Fruit fly (Drosophila melanogaster) whole organism, embryonic: ENCODE results near the gene Atox1.

ENCODE experiments used
- CG12769 ChIP-seq: fragments of 200-800 bp; sonication (Bioruptor generic); optimal IDR thresholded peaks from 2 replicates; lab custom pipeline; 2019; ENCODE audit warnings: missing biosample characterization, mild to moderate bottlenecking, missing genetic modification characterization, moderate library complexity
- CG15073 ChIP-seq: fragments of 200-800 bp; sonication (Bioruptor generic); optimal IDR thresholded peaks from 2 replicates; lab custom pipeline; 2016; ENCODE audit warnings: missing biosample characterization, missing genetic modification characterization
- CG2712 ChIP-seq: fragments of 200-800 bp; optimal IDR thresholded peaks from 3 replicates; lab custom pipeline; 2019; ENCODE audit warnings: missing biosample characterization, mild to moderate bottlenecking, missing genetic modification characterization, moderate library complexity
- CG34376 ChIP-seq: fragments of 200-800 bp; sonication (Bioruptor generic); optimal IDR thresholded peaks from 2 replicates; lab custom pipeline; 2018; ENCODE audit warnings: missing biosample characterization, mild to moderate bottlenecking, missing genetic modification characterization
- CG4282 ChIP-seq: fragments of 200-800 bp; sonication (Bioruptor generic); optimal IDR thresholded peaks from 2 replicates; lab custom pipeline; 2016; ENCODE audit warnings: missing biosample characterization, missing genetic modification characterization
- CG9437 ChIP-seq: fragments of 200-800 bp; sonication (Bioruptor generic); optimal IDR thresholded peaks from 2 replicates; lab custom pipeline; 2018; ENCODE audit warnings: missing biosample characterization, mild to moderate bottlenecking, missing genetic modification characterization
- Chrac-16 ChIP-seq: fragments of 200-800 bp; sonication (Bioruptor generic); optimal IDR thresholded peaks from 3 replicates; lab custom pipeline; 2016; ENCODE audit warnings: missing biosample characterization, missing genetic modification characterization
- al ChIP-seq: fragments of 200-800 bp; sonication (Bioruptor generic); IDR thresholded peaks from 2 replicates; pipeline ENCODE4 v1.3.6; 2022; ENCODE audit warnings: missing biosample characterization, missing genetic modification characterization
- bigmax ChIP-seq: fragments of 200-800 bp; sonication (Bioruptor generic); optimal IDR thresholded peaks from 2 replicates; lab custom pipeline; 2018; ENCODE audit warnings: missing biosample characterization, mild to moderate bottlenecking, missing genetic modification characterization
- chif ChIP-seq, 2 experiments: fragments of 200-800 bp; sonication (Bioruptor generic); optimal IDR thresholded peaks; 3 replicates each; lab custom pipeline; 2016; ENCODE audit warnings: missing biosample characterization in 2 of 2, missing genetic modification characterization in 2 of 2
- exex ChIP-seq: fragments of 200-800 bp; sonication (Bioruptor generic); optimal IDR thresholded peaks from 4 replicates; lab custom pipeline; 2018; ENCODE audit warnings: missing biosample characterization, mild to moderate bottlenecking, missing genetic modification characterization, moderate library complexity
- gcm ChIP-seq: fragments of 200-800 bp; sonication (Bioruptor generic); optimal IDR thresholded peaks from 2 replicates; lab custom pipeline; 2019; ENCODE audit warnings: missing biosample characterization, mild to moderate bottlenecking, missing genetic modification characterization, moderate library complexity
- h ChIP-seq: fragments of >200 bp; optimal IDR thresholded peaks from 2 replicates; lab custom pipeline; 2017
- kay ChIP-seq: fragments of 200-800 bp; sonication (Bioruptor generic); optimal IDR thresholded peaks from 2 replicates; lab custom pipeline; 2016; ENCODE audit warnings: missing biosample characterization, missing genetic modification characterization

- TF ChIP-seq Chrac-16 (GFP tag; lab: Kevin White, UChicago) (peak; percentile 87), kay (GFP tag; lab: Kevin White, UChicago) (peak; percentile 60), chif (GFP tag; optimal IDR thresholded peaks at IDR 0.05; lab: Kevin White, UChicago) (peak; percentile 54 to 91), CG2712 (tag; lab: Kevin White, UChicago) (peak; percentile 79), CG15073 (peak; percentile 47), h (lab: Kevin White, UChicago) (no peak), al (no peak), CG4282 (GFP tag; lab: Kevin White, UChicago) (no peak), gcm (GFP tag; lab: Kevin White, UChicago) (peak; percentile 9), CG12769 (tag; lab: Kevin White, UChicago) (peak; percentile 56), exex (tag; lab: Kevin White, UChicago) (no peak), CG34376 (GFP tag; lab: Kevin White, UChicago) (no peak), CG9437 (GFP tag; lab: Kevin White, UChicago) (no peak), bigmax (GFP tag; lab: Kevin White, UChicago) (peak; percentile 76)
Measured at dm6 chr3L:21652768-21653167, 12.0 kb downstream of the Atox1 start.
